Fruit fly (Drosophila melanogaster): ENCODE measurements around the gene Elo68beta.
A peak's percentile ranks its signal among the peaks of the same experiment; 100 is the strongest.

The Elo68beta gene

dm6 chr3L:11123598-11124284 is 22.2 kb upstream of the Elo68beta start (continued):
- TF ChIP-seq cad (GFP tag; optimal IDR thresholded peaks at IDR 0.05) (peak; percentile 75), CG4854 (GFP tag; optimal IDR thresholded peaks at IDR 0.05) (no peak), CG15269 (tag; optimal IDR thresholded peaks at IDR 0.05) (no peak), tup (GFP tag; optimal IDR thresholded peaks at IDR 0.05) (no peak), abd-A (tag; optimal IDR thresholded peaks at IDR 0.05) (peak; percentile 32), CG15601 (tag; optimal IDR thresholded peaks at IDR 0.05) (no peak), run (tag; optimal IDR thresholded peaks at IDR 0.05) (no peak), CG12155 (GFP tag; optimal IDR thresholded peaks at IDR 0.05) (no peak), Optix (GFP tag; IDR thresholded peaks at IDR 0.05) (no peak), CG7963 (GFP tag; IDR thresholded peaks at IDR 0.05; ENCODE audit: partially characterized antibody) (no peak), Nf-YC (tag; optimal IDR thresholded peaks at IDR 0.05) (no peak), CoRest (tag; optimal IDR thresholded peaks at IDR 0.05) (no peak), org-1 (GFP tag; optimal IDR thresholded peaks at IDR 0.05) (no peak), Poxn (GFP tag; IDR thresholded peaks at IDR 0.05) (no peak), CG9727 (GFP tag; optimal IDR thresholded peaks at IDR 0.05) (no peak), Dad (GFP tag; optimal IDR thresholded peaks at IDR 0.05) (no peak), Ptx1 (GFP tag; IDR thresholded peaks at IDR 0.05) (no peak), Nf-YB (GFP tag; optimal IDR thresholded peaks at IDR 0.05) (no peak), CG8765 (GFP tag; IDR thresholded peaks at IDR 0.05) (no peak), Hand (GFP tag; optimal IDR thresholded peaks at IDR 0.05) (no peak), ems (GFP tag; optimal IDR thresholded peaks at IDR 0.05) (no peak), da (GFP tag; optimal IDR thresholded peaks at IDR 0.05) (peak; percentile 31), unpg (GFP tag; optimal IDR thresholded peaks at IDR 0.05) (no peak), CG1603 (tag; optimal IDR thresholded peaks at IDR 0.05) (no peak), Hsf (GFP tag; optimal IDR thresholded peaks at IDR 0.05) (no peak), fu2 (GFP tag; optimal IDR thresholded peaks at IDR 0.05) (no peak), Pdp1 (GFP tag; optimal IDR thresholded peaks at IDR 0.05) (no peak), hkb (optimal IDR thresholded peaks at IDR 0.05) (no peak), hkb (GFP tag; IDR thresholded peaks at IDR 0.05) (no peak), CG17385 (GFP tag; optimal IDR thresholded peaks at IDR 0.05) (no peak), lola (GFP tag; optimal IDR thresholded peaks at IDR 0.05) (no peak), Dll (GFP tag; IDR thresholded peaks at IDR 0.05; ENCODE audit: partially characterized antibody) (no peak), CG17186 (GFP tag; optimal IDR thresholded peaks at IDR 0.05) (no peak), Sin3A (optimal IDR thresholded peaks at IDR 0.05) (no peak), shn (GFP tag; optimal IDR thresholded peaks at IDR 0.05) (no peak), ro (GFP tag; IDR thresholded peaks at IDR 0.05) (no peak), Doc3 (GFP tag; IDR thresholded peaks at IDR 0.05; ENCODE audit: partially characterized antibody) (no peak), crp (GFP tag; optimal IDR thresholded peaks at IDR 0.05) (peak in 1 of 2 experiments; percentile 60), CG4360 (GFP tag; IDR thresholded peaks at IDR 0.05) (peak; percentile 84), Max (GFP tag; optimal IDR thresholded peaks at IDR 0.05) (no peak), CG8359 (GFP tag; optimal IDR thresholded peaks at IDR 0.05; ENCODE audit: borderline replicate concordance) (no peak), ind (GFP tag; optimal IDR thresholded peaks at IDR 0.05) (no peak), CG2712 (tag; optimal IDR thresholded peaks at IDR 0.05) (no peak), YL-1 (GFP tag; optimal IDR thresholded peaks at IDR 0.05) (no peak), vfl (GFP tag; optimal IDR thresholded peaks at IDR 0.05) (no peak), MTF-1 (GFP tag; optimal IDR thresholded peaks at IDR 0.05; ENCODE audit: borderline replicate concordance) (no peak), CG15073 (GFP tag; optimal IDR thresholded peaks at IDR 0.05) (no peak), tna (GFP tag; IDR thresholded peaks at IDR 0.05; ENCODE audit: partially characterized antibody) (no peak), dimm (GFP tag; IDR thresholded peaks at IDR 0.05) (no peak), CG10431 (GFP tag; optimal IDR thresholded peaks at IDR 0.05) (peak; percentile 49)
